Worm (Caenorhabditis elegans) whole organism, young adult: Measurements from ENCODE around the gene C46C2.7.

Experiments
- C06A6.2 ChIP-seq: fragments of 200-800 bp; sonication (Bioruptor generic); conservative IDR thresholded peaks from 2 replicates; pipeline ENCODE4 v1.3.6; 2022; ENCODE audit warnings: missing genetic modification characterization, missing compliant biosample characterization
- C17E4.6 ChIP-seq: fragments of 200-800 bp; sonication (Bioruptor generic); IDR thresholded peaks from 2 replicates; pipeline ENCODE4 v1.3.6; 2022; ENCODE audit warnings: missing genetic modification reagents, missing genetic modification characterization, missing compliant biosample characterization
- F39B2.1 ChIP-seq: fragments of 200-800 bp; sonication (Bioruptor generic); IDR thresholded peaks from 2 replicates; pipeline ENCODE4 v1.3.6; 2022; ENCODE audit warnings: missing genetic modification reagents, missing genetic modification characterization, missing compliant biosample characterization
- F49E8.2 ChIP-seq: sonication (generic microtip); optimal IDR thresholded peaks from 3 replicates; lab custom pipeline; 2017; ENCODE audit warnings: missing genetic modification characterization, mild to moderate bottlenecking, missing compliant biosample characterization, antibody characterized with exemption, moderate library complexity; ENCODE audit not compliant: insufficient read depth
- F57C9.4 ChIP-seq: sonication (generic microtip); optimal IDR thresholded peaks from 2 replicates; lab custom pipeline; 2017; ENCODE audit warnings: mild to moderate bottlenecking, missing genetic modification characterization, missing compliant biosample characterization
- K11D2.4 ChIP-seq: fragments of 200-800 bp; sonication (Bioruptor generic); IDR thresholded peaks from 2 replicates; pipeline ENCODE4 v1.3.6; 2022; ENCODE audit warnings: missing genetic modification reagents, missing genetic modification characterization, missing compliant biosample characterization
- T07F8.4 ChIP-seq: sonication (generic microtip); optimal IDR thresholded peaks from 2 replicates; lab custom pipeline; 2016; ENCODE audit warnings: mild to moderate bottlenecking, missing genetic modification characterization, moderate library complexity, missing compliant biosample characterization
- Y53G8AR.9 ChIP-seq: fragments of 200-800 bp; sonication (Bioruptor generic); conservative IDR thresholded peaks from 2 replicates; pipeline ENCODE4 v1.3.6; 2022; ENCODE audit warnings: missing genetic modification reagents, missing genetic modification characterization, missing compliant biosample characterization
- aptf-3 ChIP-seq: fragments of 200-800 bp; sonication (Bioruptor generic); IDR thresholded peaks from 2 replicates; pipeline ENCODE4 v1.3.6; 2022; ENCODE audit warnings: missing genetic modification characterization, missing compliant biosample characterization
- attf-3 ChIP-seq: fragments of 200-800 bp; sonication (Bioruptor generic); conservative IDR thresholded peaks from 2 replicates; pipeline ENCODE4 v1.3.6; 2022; ENCODE audit warnings: missing genetic modification reagents, missing genetic modification characterization, missing compliant biosample characterization
- attf-5 ChIP-seq: fragments of 200-800 bp; sonication (Bioruptor generic); optimal IDR thresholded peaks from 2 replicates; lab custom pipeline; 2018; ENCODE audit warnings: mild to moderate bottlenecking, missing genetic modification characterization, missing compliant biosample characterization
- bed-1 ChIP-seq: fragments of 200-800 bp; sonication (Bioruptor generic); IDR thresholded peaks from 2 replicates; pipeline ENCODE4 v1.3.6; 2022; ENCODE audit warnings: missing genetic modification reagents, missing genetic modification characterization, missing compliant biosample characterization
- bed-2 ChIP-seq: fragments of 200-800 bp; sonication (Bioruptor generic); IDR thresholded peaks from 2 replicates; pipeline ENCODE4 v1.3.6; 2022; ENCODE audit warnings: missing genetic modification reagents, missing genetic modification characterization, missing compliant biosample characterization
- cebp-2 ChIP-seq: fragments of 200-800 bp; sonication (Bioruptor generic); IDR thresholded peaks from 2 replicates; pipeline ENCODE4 v1.3.6; 2022; ENCODE audit warnings: missing genetic modification characterization, missing compliant biosample characterization
- ceh-40 ChIP-seq: fragments of 200-800 bp; sonication (Bioruptor generic); IDR thresholded peaks from 2 replicates; pipeline ENCODE4 v1.3.6; 2022; ENCODE audit warnings: missing genetic modification characterization, missing compliant biosample characterization
- dox-1 ChIP-seq: fragments of 200-800 bp; sonication (Bioruptor generic); IDR thresholded peaks from 2 replicates; pipeline ENCODE4 v1.3.6; 2022; ENCODE audit warnings: missing genetic modification reagents, missing genetic modification characterization, missing compliant biosample characterization
- dpl-1 ChIP-seq: fragments of 150-350 bp; optimal IDR thresholded peaks from 2 replicates; lab custom pipeline; 2014; ENCODE audit warnings: missing biosample characterization, missing genetic modification reagents, missing genetic modification characterization
- hmg-20 ChIP-seq: fragments of 200-800 bp; sonication (Bioruptor generic); IDR thresholded peaks from 2 replicates; pipeline ENCODE4 v1.3.6; 2022; ENCODE audit warnings: missing genetic modification reagents, missing genetic modification characterization, missing compliant biosample characterization
- hrde-1 ChIP-seq: sonication (generic microtip); optimal IDR thresholded peaks from 2 replicates; lab custom pipeline; 2016; ENCODE audit warnings: missing genetic modification characterization, mild to moderate bottlenecking, missing compliant biosample characterization, moderate library complexity, missing genotype, missing genetic modification reagents, borderline replicate concordance
- lag-1 ChIP-seq: fragments of 200-800 bp; sonication (Bioruptor generic); IDR thresholded peaks from 2 replicates; pipeline ENCODE4 v1.3.6; 2022; ENCODE audit warnings: missing genetic modification reagents, missing genetic modification characterization, missing compliant biosample characterization
- madf-10 ChIP-seq: sonication (generic microtip); optimal IDR thresholded peaks from 2 replicates; lab custom pipeline; 2016; ENCODE audit warnings: mild to moderate bottlenecking, missing genetic modification characterization, missing compliant biosample characterization
- madf-3 ChIP-seq: fragments of 200-800 bp; sonication (Bioruptor generic); IDR thresholded peaks from 2 replicates; pipeline ENCODE4 v1.3.6; 2022; ENCODE audit warnings: missing genetic modification reagents, missing genetic modification characterization, missing compliant biosample characterization
- madf-6 ChIP-seq: fragments of 200-800 bp; sonication (Bioruptor generic); IDR thresholded peaks from 2 replicates; pipeline ENCODE4 v1.3.6; 2022; ENCODE audit warnings: missing genetic modification reagents, missing genetic modification characterization, missing compliant biosample characterization
- mel-28 ChIP-seq: sonication (generic microtip); optimal IDR thresholded peaks from 2 replicates; lab custom pipeline; 2016; ENCODE audit warnings: borderline replicate concordance, mild to moderate bottlenecking, missing genetic modification characterization, missing compliant biosample characterization
- nfya-2 ChIP-seq: fragments of 200-800 bp; sonication (Bioruptor generic); IDR thresholded peaks from 2 replicates; pipeline ENCODE4 v1.3.6; 2022; ENCODE audit warnings: missing genetic modification reagents, missing genetic modification characterization, missing compliant biosample characterization
- nhr-179 ChIP-seq: sonication (generic microtip); optimal IDR thresholded peaks from 2 replicates; lab custom pipeline; 2016; ENCODE audit warnings: mild to moderate bottlenecking, missing genetic modification characterization, missing compliant biosample characterization
- nhr-80 ChIP-seq: sonication (generic microtip); optimal IDR thresholded peaks from 2 replicates; lab custom pipeline; 2016; ENCODE audit warnings: missing genetic modification characterization, missing compliant biosample characterization
- nhr-90 ChIP-seq: sonication (generic microtip); optimal IDR thresholded peaks from 2 replicates; lab custom pipeline; 2016; ENCODE audit warnings: missing genotype, mild to moderate bottlenecking, missing genetic modification characterization, missing compliant biosample characterization
- pha-4 ChIP-seq: fragments of 150-350 bp; sonication (generic microtip); optimal IDR thresholded peaks from 2 replicates; lab custom pipeline; 2014; ENCODE audit warnings: missing biosample characterization, missing genetic modification reagents, missing genetic modification characterization
- snpc-1.3 ChIP-seq: sonication (generic microtip); optimal IDR thresholded peaks from 2 replicates; lab custom pipeline; 2017; ENCODE audit warnings: missing genetic modification characterization, mild to moderate bottlenecking, missing compliant biosample characterization, antibody characterized with exemption, moderate library complexity, missing genotype, missing genetic modification reagents; ENCODE audit not compliant: insufficient read depth
- somi-1 ChIP-seq: fragments of 200-800 bp; sonication (Bioruptor generic); optimal IDR thresholded peaks from 2 replicates; lab custom pipeline; 2018; ENCODE audit warnings: mild to moderate bottlenecking, missing genetic modification characterization, missing compliant biosample characterization
- tbp1 ChIP-seq: fragments of 200-800 bp; sonication (Bioruptor generic); optimal IDR thresholded peaks from 2 replicates; lab custom pipeline; 2018; ENCODE audit warnings: mild to moderate bottlenecking, missing genetic modification characterization, missing compliant biosample characterization
- tbx-9 ChIP-seq: sonication (generic microtip); optimal IDR thresholded peaks from 2 replicates; lab custom pipeline; 2016; ENCODE audit warnings: borderline replicate concordance, missing genetic modification characterization, inconsistent platforms, missing compliant biosample characterization
- unc-130 ChIP-seq: sonication (generic microtip); optimal IDR thresholded peaks from 2 replicates; lab custom pipeline; 2016; ENCODE audit warnings: missing genetic modification reagents, missing genetic modification characterization, missing compliant biosample characterization
- zim-3 ChIP-seq: sonication (generic microtip); optimal IDR thresholded peaks from 2 replicates; lab custom pipeline; 2017; ENCODE audit warnings: mild to moderate bottlenecking, missing genetic modification characterization, moderate library complexity, missing compliant biosample characterization
- ztf-28 ChIP-seq: fragments of 200-800 bp; sonication (Bioruptor generic); IDR thresholded peaks from 2 replicates; pipeline ENCODE4 v1.3.6; 2022; ENCODE audit warnings: missing genetic modification reagents, missing genetic modification characterization, missing compliant biosample characterization

C46C2.7 gene

ce11 chrIV:9224825-9225224 is 30.2 kb downstream of the C46C2.7 start, which contains the start of gene C46C2.3:
Gene C46C2.3 (plus strand): TSS chrIV:9225125.
- no peak for TF ChIP-seq hmg-20 (GFP tag; lab: Robert Waterston, UW)
- TF ChIP-seq zim-3 (tag; lab: Kevin White, UChicago): no peak
- TF ChIP-seq nhr-90: no peak
- no peak for TF ChIP-seq cebp-2 (GFP tag; lab: Robert Waterston, UW)
- no peak for TF ChIP-seq attf-5 (GFP tag; lab: Kevin White, UChicago)
- no peak for TF ChIP-seq tbx-9 (tag; lab: Kevin White, UChicago)
- no peak for TF ChIP-seq snpc-1.3 (tag; lab: Kevin White, UChicago)
- no peak for TF ChIP-seq somi-1
- TF ChIP-seq nhr-179 (tag; lab: Kevin White, UChicago): no peak
- TF ChIP-seq ceh-40 (GFP tag; lab: Robert Waterston, UW): no peak
- no peak for TF ChIP-seq mel-28 (tag; lab: Kevin White, UChicago)

ce11 chrIV:9227650-9228049 is 33.0 kb downstream of the C46C2.7 start:
- no peak for TF ChIP-seq K11D2.4 (GFP tag; lab: Robert Waterston, UW)
- TF ChIP-seq attf-3 (GFP tag; lab: Robert Waterston, UW): no peak
- TF ChIP-seq F39B2.1 (GFP tag; lab: Robert Waterston, UW): no peak
- TF ChIP-seq C06A6.2 (GFP tag; lab: Robert Waterston, UW): no peak
- TF ChIP-seq bed-2: no peak
- TF ChIP-seq hrde-1 (tag; lab: Kevin White, UChicago): no peak
- no peak for TF ChIP-seq tbp1 (GFP tag; lab: Kevin White, UChicago)

DNA sequence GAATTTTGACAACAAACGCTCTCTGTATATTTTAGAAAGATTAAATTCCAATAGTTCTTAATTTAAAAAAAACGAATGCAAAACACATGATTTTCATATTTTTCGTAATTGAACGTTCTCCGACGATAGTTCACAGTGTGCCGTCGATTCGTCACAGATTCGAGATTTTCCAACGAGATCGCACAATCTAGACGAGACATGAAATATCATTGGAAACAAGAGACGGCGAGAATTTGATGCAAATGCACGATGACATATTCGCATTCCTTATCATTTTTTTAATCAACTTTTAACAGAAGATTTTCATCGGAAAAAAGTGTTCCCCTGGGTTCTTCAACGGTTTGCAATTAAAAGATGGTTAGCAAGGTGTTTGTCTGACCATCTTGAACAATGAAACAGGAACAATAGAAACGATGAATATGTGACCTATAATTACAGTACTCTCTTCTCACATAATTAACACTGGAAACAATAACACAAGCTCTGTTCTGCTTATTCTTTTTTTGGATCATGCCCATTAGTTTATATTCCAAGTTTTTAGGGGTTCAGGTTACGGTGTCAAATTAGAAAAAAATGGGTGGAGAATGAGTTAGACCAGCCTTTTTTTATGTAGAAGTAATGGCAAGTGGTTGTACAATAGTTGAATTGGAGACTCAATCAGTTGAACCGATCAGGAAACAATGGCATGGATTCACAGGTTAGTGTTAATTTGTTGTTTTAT is 38.0 kb downstream of the C46C2.7 start, which contains the start of gene Y11D7A.3:
TSS of gene Y11D7A.3 (plus strand) at position 671 of the 721 bp plus-strand sequence.
- TF ChIP-seq nhr-90: no peak
- no peak for TF ChIP-seq dpl-1 (GFP tag; lab: Kevin White, UChicago)
- no peak for TF ChIP-seq madf-6
- TF ChIP-seq aptf-3 (GFP tag; lab: Robert Waterston, UW): no peak
- TF ChIP-seq T07F8.4: no peak
- no peak for TF ChIP-seq bed-1 (GFP tag; lab: Robert Waterston, UW)
- TF ChIP-seq F57C9.4 (tag; lab: Kevin White, UChicago): no peak
- no peak for TF ChIP-seq lag-1 (GFP tag; lab: Robert Waterston, UW)
- TF ChIP-seq F49E8.2 (tag; lab: Kevin White, UChicago): no peak
- TF ChIP-seq pha-4 (tag; lab: Kevin White, UChicago): no peak
- no peak for TF ChIP-seq C17E4.6 (GFP tag; lab: Robert Waterston, UW)
- no peak for TF ChIP-seq attf-5 (GFP tag; lab: Kevin White, UChicago)
- no peak for TF ChIP-seq madf-10
- no peak for TF ChIP-seq dox-1 (GFP tag; lab: Robert Waterston, UW)
- no peak for TF ChIP-seq Y53G8AR.9
- TF ChIP-seq unc-130 (GFP tag; lab: Kevin White, UChicago): no peak
- no peak for TF ChIP-seq nfya-2 (GFP tag; lab: Robert Waterston, UW)
- TF ChIP-seq nhr-80 (tag; lab: Kevin White, UChicago): no peak
- TF ChIP-seq madf-3 (GFP tag; lab: Robert Waterston, UW): no peak
- no peak for TF ChIP-seq ztf-28 (GFP tag; lab: Robert Waterston, UW)
